Fruit fly (Drosophila melanogaster): ENCODE measurements around the gene Apc2.

Gene Apc2

DNA sequence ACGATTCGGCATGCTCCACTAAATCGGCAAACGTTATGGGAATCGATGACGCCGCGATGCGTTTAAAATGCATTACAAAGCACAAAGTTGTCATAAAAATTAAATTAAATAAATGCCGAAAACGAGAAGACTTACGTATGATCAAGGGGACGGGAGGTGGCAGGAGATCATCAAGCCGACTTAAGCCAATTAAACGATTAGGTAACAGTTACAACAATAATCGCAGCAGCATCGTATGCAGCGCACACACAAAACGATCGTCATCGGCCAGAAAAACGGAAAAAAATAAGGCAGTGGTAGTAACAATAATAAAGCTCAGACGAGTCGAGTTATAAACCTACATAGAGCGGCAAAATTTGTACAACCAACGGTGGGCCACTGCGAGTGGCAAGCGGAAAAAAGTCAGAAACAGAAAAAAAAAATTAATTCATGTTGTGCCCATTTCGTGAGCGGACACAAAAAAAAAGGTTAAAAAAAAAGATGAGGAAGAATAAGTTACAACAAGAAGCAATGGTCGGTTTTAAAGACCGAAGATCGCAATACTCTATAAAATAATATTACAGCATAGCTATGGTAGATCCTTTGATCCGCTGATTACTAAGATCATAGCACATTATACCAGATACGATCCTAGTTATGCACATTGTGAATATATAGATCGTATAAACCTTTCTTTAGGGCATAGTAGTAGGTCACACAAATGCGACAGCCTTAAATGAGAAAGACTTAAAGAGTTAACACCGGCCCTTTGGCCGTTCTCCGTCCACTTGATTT lies 42.8 kb downstream of the Apc2 start:
- TF ChIP-seq Rx (GFP tag; IDR thresholded peaks at IDR 0.05) (no peak), CG9817 (tag; optimal IDR thresholded peaks at IDR 0.05) (peak; percentile 49), CG10274 (GFP tag; optimal IDR thresholded peaks at IDR 0.05) (no peak), CG17359 (tag; optimal IDR thresholded peaks at IDR 0.05) (peak; percentile 83), CG10321 (GFP tag; IDR thresholded peaks at IDR 0.05) (no peak), CG12104 (GFP tag; optimal IDR thresholded peaks at IDR 0.05) (peak; percentile 16), CG1529 (GFP tag; optimal IDR thresholded peaks at IDR 0.05) (peak; percentile 37), gcm2 (GFP tag; optimal IDR thresholded peaks at IDR 0.05) (no peak), CoRest (tag; optimal IDR thresholded peaks at IDR 0.05) (peak; percentile 60), E2f1 (GFP tag; IDR thresholded peaks at IDR 0.05) (0 out of 2 replicates have a peak, but pooled peaks have one; percentile 28), CG16779 (GFP tag; IDR thresholded peaks at IDR 0.05) (no peak), danr (GFP tag; IDR thresholded peaks at IDR 0.05) (peak; percentile 38), sisA (GFP tag; IDR thresholded peaks at IDR 0.05) (peak; percentile 32; the same call in 1 of the 2 replicates), zfh2 (GFP tag; optimal IDR thresholded peaks at IDR 0.05) (no peak), nerfin-1 (tag; optimal IDR thresholded peaks at IDR 0.05) (peak; percentile 59), Xrp1 (GFP tag; IDR thresholded peaks at IDR 0.05) (peak; percentile 72), sob (GFP tag; IDR thresholded peaks at IDR 0.05) (peak; percentile 42; the same call in 1 of the 2 replicates), CG8290 (GFP tag; optimal IDR thresholded peaks at IDR 0.05) (no peak), CG8290 (tag; optimal IDR thresholded peaks at IDR 0.05) (peak in 1 of 2 experiments; percentile 65), Asciz (GFP tag; optimal IDR thresholded peaks at IDR 0.05) (peak; percentile 21), CG2116 (GFP tag; optimal IDR thresholded peaks at IDR 0.05) (no peak), insv (GFP tag; optimal IDR thresholded peaks at IDR 0.05) (no peak), CG9437 (GFP tag; optimal IDR thresholded peaks at IDR 0.05) (peak; percentile 23), zen2 (GFP tag; IDR thresholded peaks at IDR 0.05; ENCODE audit: partially characterized antibody) (no peak), C15 (GFP tag; IDR thresholded peaks at IDR 0.05) (no peak), da (GFP tag; optimal IDR thresholded peaks at IDR 0.05) (no peak), CG11093 (GFP tag; IDR thresholded peaks at IDR 0.05) (no peak), gro (GFP tag; optimal IDR thresholded peaks at IDR 0.05) (no peak), zfh1 (GFP tag; IDR thresholded peaks at IDR 0.05) (peak; percentile 58; the same call in 1 of the 3 replicates), Dfd (GFP tag; optimal IDR thresholded peaks at IDR 0.05) (no peak), CG13296 (GFP tag; optimal IDR thresholded peaks at IDR 0.05) (peak; percentile 15), CG10267 (tag; optimal IDR thresholded peaks at IDR 0.05) (peak; percentile 41), yki (optimal IDR thresholded peaks at IDR 0.05) (no peak), bsh (GFP tag; optimal IDR thresholded peaks at IDR 0.05) (peak in 1 of 2 experiments; percentile 74), oc (tag; optimal IDR thresholded peaks at IDR 0.05) (peak; percentile 87), Dek (tag; optimal IDR thresholded peaks at IDR 0.05) (peak; percentile 29), CG32532 (GFP tag; IDR thresholded peaks at IDR 0.05) (no peak), ems (GFP tag; optimal IDR thresholded peaks at IDR 0.05) (peak; percentile 38), unpg (GFP tag; optimal IDR thresholded peaks at IDR 0.05) (peak; percentile 60), CG1603 (tag; optimal IDR thresholded peaks at IDR 0.05) (peak; percentile 77), CG11723 (GFP tag; optimal IDR thresholded peaks at IDR 0.05) (peak; percentile 16), Gsc (GFP tag; IDR thresholded peaks at IDR 0.05) (no peak), Aef1 (GFP tag; IDR thresholded peaks at IDR 0.05) (0 out of 3 replicates have a peak, but pooled peaks have one; percentile 13), bab2 (GFP tag; optimal IDR thresholded peaks at IDR 0.05) (peak; percentile 11), CG4730 (GFP tag; IDR thresholded peaks at IDR 0.05) (peak; percentile 6; the same call in 1 of the 2 replicates), Mrtf (GFP tag; IDR thresholded peaks at IDR 0.05) (peak; percentile 55; the same call in 2 of the 3 replicates), vfl (GFP tag; optimal IDR thresholded peaks at IDR 0.05) (no peak), CG3407 (GFP tag; optimal IDR thresholded peaks at IDR 0.05) (peak; percentile 27), CG5953 (GFP tag; IDR thresholded peaks at IDR 0.05) (peak; percentile 16; the same call in 1 of the 2 replicates), Side (GFP tag; optimal IDR thresholded peaks at IDR 0.05) (no peak)

All from whole organism, embryonic.